Fruit fly (Drosophila melanogaster) whole organism, embryonic: ENCODE results near the gene CG7379.

ENCODE experiments used
- CG10147 ChIP-seq: fragments of 200-800 bp; sonication (Bioruptor generic); optimal IDR thresholded peaks from 2 replicates; lab custom pipeline; 2019; ENCODE audit warnings: missing biosample characterization, mild to moderate bottlenecking, missing genetic modification characterization, moderate library complexity
- CG10267 ChIP-seq: fragments of 200-800 bp; sonication (Bioruptor generic); optimal IDR thresholded peaks from 2 replicates; lab custom pipeline; 2018; ENCODE audit warnings: missing biosample characterization, mild to moderate bottlenecking, missing genetic modification characterization, moderate library complexity
- CG11504 ChIP-seq: fragments of 200-800 bp; sonication (Bioruptor generic); optimal IDR thresholded peaks from 3 replicates; lab custom pipeline; 2019; ENCODE audit warnings: missing biosample characterization, mild to moderate bottlenecking, missing genetic modification characterization, moderate library complexity
- CG13296 ChIP-seq: fragments of 200-800 bp; sonication (Bioruptor generic); optimal IDR thresholded peaks from 3 replicates; lab custom pipeline; 2018; ENCODE audit warnings: missing biosample characterization, mild to moderate bottlenecking, missing genetic modification characterization
- CG13424 ChIP-seq: fragments of 200-800 bp; sonication (Bioruptor generic); optimal IDR thresholded peaks from 2 replicates; lab custom pipeline; 2019; ENCODE audit warnings: missing biosample characterization, mild to moderate bottlenecking, missing genetic modification characterization, moderate library complexity
- CG14441 ChIP-seq: fragments of 200-800 bp; sonication (Bioruptor generic); IDR thresholded peaks from 2 replicates; pipeline ENCODE4 v1.3.6; 2022; ENCODE audit warnings: missing biosample characterization, missing genetic modification characterization
- CG15514 ChIP-seq: fragments of 200-800 bp; sonication (Bioruptor generic); optimal IDR thresholded peaks from 3 replicates; lab custom pipeline; 2017; ENCODE audit warnings: missing biosample characterization, missing genetic modification characterization, mild to moderate bottlenecking, moderate library complexity, missing genetic modification reagents
- CG15696 ChIP-seq: fragments of 200-800 bp; sonication (Bioruptor generic); optimal IDR thresholded peaks from 2 replicates; lab custom pipeline; 2019; ENCODE audit warnings: missing biosample characterization, mild to moderate bottlenecking, missing genetic modification characterization, moderate library complexity
- CG1603 ChIP-seq: fragments of 200-800 bp; sonication (Bioruptor generic); optimal IDR thresholded peaks from 2 replicates; lab custom pipeline; 2019; ENCODE audit warnings: missing biosample characterization, mild to moderate bottlenecking, missing genetic modification characterization, moderate library complexity
- CG17385 ChIP-seq: fragments of 200-800 bp; sonication (Bioruptor generic); optimal IDR thresholded peaks from 3 replicates; lab custom pipeline; 2018; ENCODE audit warnings: missing biosample characterization, mild to moderate bottlenecking, missing genetic modification characterization
- CG17829 ChIP-seq: fragments of 200-800 bp; optimal IDR thresholded peaks from 2 replicates; lab custom pipeline; 2019; ENCODE audit warnings: missing biosample characterization, mild to moderate bottlenecking, missing genetic modification characterization, moderate library complexity
- CG18619 ChIP-seq: fragments of 200-800 bp; sonication (Bioruptor generic); optimal IDR thresholded peaks from 3 replicates; lab custom pipeline; 2017; ENCODE audit warnings: missing biosample characterization, mild to moderate bottlenecking, missing genetic modification characterization
- CG2889 ChIP-seq: fragments of 200-800 bp; sonication (Bioruptor generic); IDR thresholded peaks from 3 replicates; pipeline ENCODE4 v1.3.6; 2022; ENCODE audit warnings: missing biosample characterization, missing genetic modification characterization
- CG33557 ChIP-seq: fragments of 200-800 bp; sonication (Bioruptor generic); optimal IDR thresholded peaks from 2 replicates; lab custom pipeline; 2019; ENCODE audit warnings: missing biosample characterization, mild to moderate bottlenecking, missing genetic modification characterization, moderate library complexity
- CG34376 ChIP-seq: fragments of 200-800 bp; sonication (Bioruptor generic); optimal IDR thresholded peaks from 2 replicates; lab custom pipeline; 2018; ENCODE audit warnings: missing biosample characterization, mild to moderate bottlenecking, missing genetic modification characterization
- CG4282 ChIP-seq: fragments of 200-800 bp; sonication (Bioruptor generic); optimal IDR thresholded peaks from 2 replicates; lab custom pipeline; 2016; ENCODE audit warnings: missing biosample characterization, missing genetic modification characterization
- CG4360 ChIP-seq: fragments of 200-800 bp; sonication (Bioruptor generic); IDR thresholded peaks from 2 replicates; pipeline ENCODE4 v1.3.6; 2022; ENCODE audit warnings: missing biosample characterization, missing genetic modification characterization
- CG4617 ChIP-seq: fragments of 200-800 bp; sonication (Bioruptor generic); optimal IDR thresholded peaks from 3 replicates; lab custom pipeline; 2016; ENCODE audit warnings: missing biosample characterization, missing genetic modification characterization, borderline replicate concordance
- CG9817 ChIP-seq: fragments of 200-800 bp; sonication (Bioruptor generic); optimal IDR thresholded peaks from 2 replicates; lab custom pipeline; 2018; ENCODE audit warnings: missing biosample characterization, mild to moderate bottlenecking, missing genetic modification characterization, moderate library complexity
- CoRest ChIP-seq: fragments of 200-800 bp; sonication (Bioruptor generic); optimal IDR thresholded peaks from 3 replicates; lab custom pipeline; 2018; ENCODE audit warnings: missing biosample characterization, mild to moderate bottlenecking, missing genetic modification characterization, moderate library complexity
- Dp ChIP-seq: fragments of 200-800 bp; sonication (Bioruptor generic); optimal IDR thresholded peaks from 2 replicates; lab custom pipeline; 2018; ENCODE audit warnings: missing biosample characterization, mild to moderate bottlenecking, missing genetic modification characterization, moderate library complexity
- E2f1 ChIP-seq: fragments of 200-800 bp; sonication (Bioruptor generic); IDR thresholded peaks from 2 replicates; pipeline ENCODE4 v1.3.6; 2022; ENCODE audit warnings: missing biosample characterization, missing genetic modification characterization
- E2f2 ChIP-seq: fragments of 200-800 bp; sonication (Bioruptor generic); IDR thresholded peaks from 2 replicates; pipeline ENCODE4 v1.3.6; 2022; ENCODE audit warnings: missing biosample characterization, missing genetic modification characterization
- Elba2 ChIP-seq: fragments of 200-800 bp; sonication (Bioruptor generic); optimal IDR thresholded peaks from 3 replicates; lab custom pipeline; 2016; ENCODE audit warnings: missing biosample characterization, missing genetic modification characterization
- H15 ChIP-seq: fragments of 200-800 bp; sonication (Bioruptor generic); IDR thresholded peaks from 3 replicates; pipeline ENCODE4 v1.3.6; 2022; ENCODE audit warnings: missing biosample characterization, missing genetic modification characterization
- HmgZ ChIP-seq: fragments of 200-800 bp; sonication (Bioruptor generic); optimal IDR thresholded peaks from 2 replicates; lab custom pipeline; 2018; ENCODE audit warnings: missing biosample characterization, mild to moderate bottlenecking, missing genetic modification characterization
- Lhr ChIP-seq: fragments of 200-800 bp; sonication (Bioruptor generic); optimal IDR thresholded peaks from 3 replicates; lab custom pipeline; 2017; ENCODE audit warnings: mild to moderate bottlenecking, missing biosample characterization, missing genetic modification reagents, missing genetic modification characterization
- MBD-R2 ChIP-seq: fragments of 200-800 bp; sonication (Bioruptor generic); IDR thresholded peaks from 2 replicates; pipeline ENCODE4 v1.3.6; 2022; ENCODE audit warnings: missing biosample characterization, missing genetic modification characterization
- MESR4 ChIP-seq: fragments of 200-800 bp; sonication (Bioruptor generic); optimal IDR thresholded peaks from 2 replicates; lab custom pipeline; 2018; ENCODE audit warnings: missing biosample characterization, mild to moderate bottlenecking, missing genetic modification characterization, moderate library complexity
- Myb ChIP-seq: fragments of 200-800 bp; sonication (Bioruptor generic); optimal IDR thresholded peaks from 2 replicates; lab custom pipeline; 2016; ENCODE audit warnings: missing biosample characterization, missing genetic modification characterization
- Scr ChIP-seq: fragments of 200-800 bp; sonication (Bioruptor generic); IDR thresholded peaks from 2 replicates; pipeline ENCODE4 v1.3.6; 2022; ENCODE audit warnings: missing biosample characterization, missing genetic modification characterization; ENCODE audit not compliant: partially characterized antibody
- Xbp1 ChIP-seq: fragments of 200-800 bp; sonication (Bioruptor generic); optimal IDR thresholded peaks from 3 replicates; lab custom pipeline; 2016; ENCODE audit warnings: missing biosample characterization, mild to moderate bottlenecking, missing genetic modification characterization
- bbx ChIP-seq: fragments of 200-800 bp; sonication (Bioruptor generic); IDR thresholded peaks from 2 replicates; pipeline ENCODE4 v1.3.6; 2022; ENCODE audit warnings: missing biosample characterization, missing genetic modification characterization; ENCODE audit not compliant: partially characterized antibody
- bcd ChIP-seq: fragments of 200-800 bp; sonication (Bioruptor generic); optimal IDR thresholded peaks from 2 replicates; lab custom pipeline; 2017; ENCODE audit warnings: missing biosample characterization, mild to moderate bottlenecking, missing genetic modification characterization
- cato ChIP-seq: fragments of 200-800 bp; sonication (Bioruptor generic); optimal IDR thresholded peaks from 2 replicates; lab custom pipeline; 2016; ENCODE audit warnings: missing biosample characterization, missing genetic modification characterization, borderline replicate concordance
- crp ChIP-seq, 2 experiments: fragments of 200-800 bp; sonication (Bioruptor generic); optimal IDR thresholded peaks; 2 replicates in 1 of 2; 3 replicates in 1 of 2; lab custom pipeline; 2017; ENCODE audit warnings: missing biosample characterization in 2 of 2, missing genetic modification characterization in 2 of 2, mild to moderate bottlenecking in 1 of 2, moderate library complexity in 1 of 2
- dimm ChIP-seq: fragments of 200-800 bp; sonication (Bioruptor generic); IDR thresholded peaks from 2 replicates; pipeline ENCODE4 v1.3.6; 2022; ENCODE audit warnings: missing biosample characterization, missing genetic modification characterization
- fd64A ChIP-seq: fragments of 200-800 bp; sonication (Bioruptor generic); optimal IDR thresholded peaks from 3 replicates; lab custom pipeline; 2018; ENCODE audit warnings: missing biosample characterization, mild to moderate bottlenecking, missing genetic modification characterization
- fru ChIP-seq: fragments of >200 bp; optimal IDR thresholded peaks from 2 replicates; lab custom pipeline; 2017
- mirr ChIP-seq: fragments of 200-800 bp; sonication (Bioruptor generic); optimal IDR thresholded peaks from 3 replicates; lab custom pipeline; 2018; ENCODE audit warnings: missing biosample characterization, mild to moderate bottlenecking, missing genetic modification characterization
- nerfin-2 ChIP-seq: fragments of 200-800 bp; sonication (Bioruptor generic); IDR thresholded peaks from 2 replicates; pipeline ENCODE4 v1.3.6; 2022; ENCODE audit warnings: missing biosample characterization, missing genetic modification characterization; ENCODE audit not compliant: partially characterized antibody
- pzg ChIP-seq: fragments of 200-800 bp; sonication (Bioruptor generic); optimal IDR thresholded peaks from 3 replicates; lab custom pipeline; 2018; ENCODE audit warnings: missing biosample characterization, mild to moderate bottlenecking, missing genetic modification characterization, moderate library complexity
- row ChIP-seq: fragments of 200-800 bp; sonication (Bioruptor generic); IDR thresholded peaks from 3 replicates; pipeline ENCODE4 v1.3.6; 2022; ENCODE audit warnings: missing biosample characterization, missing genetic modification characterization
- sd ChIP-seq: fragments of 200-800 bp; sonication (Bioruptor generic); optimal IDR thresholded peaks from 3 replicates; lab custom pipeline; 2018; ENCODE audit warnings: missing biosample characterization, mild to moderate bottlenecking, missing genetic modification characterization, moderate library complexity
- ssp ChIP-seq: fragments of 200-800 bp; sonication (Bioruptor generic); IDR thresholded peaks from 2 replicates; pipeline ENCODE4 v1.3.6; 2022; ENCODE audit warnings: missing biosample characterization, missing genetic modification characterization
- stwl ChIP-seq: fragments of 200-800 bp; sonication (Bioruptor generic); optimal IDR thresholded peaks from 3 replicates; lab custom pipeline; 2018; ENCODE audit warnings: missing biosample characterization, mild to moderate bottlenecking, missing genetic modification characterization, moderate library complexity
- sug ChIP-seq: fragments of 200-800 bp; optimal IDR thresholded peaks from 2 replicates; lab custom pipeline; 2019; ENCODE audit warnings: missing biosample characterization, mild to moderate bottlenecking, missing genetic modification characterization, moderate library complexity
- trem ChIP-seq: fragments of 200-800 bp; optimal IDR thresholded peaks from 3 replicates; lab custom pipeline; 2019; ENCODE audit warnings: missing biosample characterization, mild to moderate bottlenecking, missing genetic modification characterization, moderate library complexity
- twi ChIP-seq: fragments of 200-800 bp; optimal IDR thresholded peaks from 2 replicates; lab custom pipeline; 2019; ENCODE audit warnings: missing biosample characterization, mild to moderate bottlenecking, missing genetic modification characterization, moderate library complexity

The CG7379 gene

DNA sequence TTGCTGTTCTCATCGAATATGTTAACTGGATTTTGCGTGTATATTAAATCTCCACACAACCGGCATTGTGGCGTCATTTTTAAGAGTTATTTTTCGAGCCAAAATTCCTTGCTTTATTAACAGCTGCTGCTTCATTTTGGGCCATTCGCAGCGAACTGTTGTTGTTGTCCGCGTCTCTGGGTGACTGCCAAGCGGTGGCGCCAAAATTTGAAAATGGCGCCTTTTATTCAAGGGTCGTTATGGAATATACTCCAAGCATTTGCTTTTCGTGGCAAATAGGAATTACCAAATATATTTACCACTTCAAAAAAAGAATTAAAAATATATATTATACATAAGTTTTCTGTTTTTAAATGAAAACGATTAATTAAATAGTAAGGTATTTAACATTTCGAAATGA is 7.0 kb upstream of the CG7379 start, which contains the start of gene Nnk (continued):
- TF ChIP-seq CG15514 (GFP tag; lab: Kevin White, UChicago) (peak; percentile 56), sd (tag; lab: Kevin White, UChicago) (peak; percentile 85), CG4617 (GFP tag; lab: Kevin White, UChicago) (peak; percentile 56), MESR4 (GFP tag; lab: Kevin White, UChicago) (peak; percentile 23), twi (tag; lab: Kevin White, UChicago) (no peak), CoRest (peak; percentile 5), H15 (no peak), pzg (GFP tag; lab: Kevin White, UChicago) (peak; percentile 75), E2f1 (peak; percentile 66), stwl (peak; percentile 45), CG14441 (GFP tag; lab: Robert Waterston, UW) (no peak), Myb (GFP tag; lab: Kevin White, UChicago) (peak; percentile 48), CG2889 (GFP tag; lab: Robert Waterston, UW) (no peak), CG11504 (no peak), CG10267 (peak; percentile 30), row (GFP tag; lab: Robert Waterston, UW) (peak; percentile 24; the same call in 1 of the 3 replicates), CG17829 (tag; lab: Kevin White, UChicago) (peak; percentile 7), CG4360 (peak; percentile 55), CG1603 (peak; percentile 25)

DNA sequence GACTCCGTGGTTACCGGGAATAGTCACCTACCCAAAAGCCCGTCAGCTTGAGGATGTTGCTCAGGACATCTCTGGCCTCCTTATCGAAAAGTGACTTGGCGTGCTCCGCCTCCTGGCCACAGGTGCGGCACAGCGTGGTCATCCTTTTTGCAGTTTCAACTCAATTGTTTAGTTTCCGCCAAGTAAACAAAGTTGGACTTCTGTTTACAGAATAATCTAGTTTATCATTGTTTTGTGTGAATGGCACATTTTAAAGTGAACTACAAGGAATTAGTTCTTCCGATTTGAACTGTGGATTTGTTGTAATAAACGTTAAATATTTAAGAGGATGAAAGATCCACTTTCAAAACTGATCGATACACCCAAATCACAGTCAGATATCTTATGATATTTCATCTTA is 4.9 kb upstream of the CG7379 start, which contains the start of gene CG17806:
CG17806 (minus strand) TSS at position 236 of the 400 bp plus-strand sequence.
- TF ChIP-seq ssp (GFP tag; lab: Robert Waterston, UW) (no peak), CG18619 (no peak), mirr (peak; percentile 14), bcd (GFP tag; lab: Kevin White, UChicago) (no peak), CG10267 (peak; percentile 2), Elba2 (no peak), CG33557 (GFP tag; lab: Kevin White, UChicago) (peak; percentile 1), CG10147 (GFP tag; lab: Kevin White, UChicago) (peak; percentile 7), fd64A (GFP tag; lab: Kevin White, UChicago) (no peak), CG34376 (no peak), Lhr (peak; percentile 9), Xbp1 (no peak), CG13296 (peak; percentile 5), CoRest (peak; percentile 14), nerfin-2 (no peak), sug (tag; lab: Kevin White, UChicago) (peak; percentile 12), CG13424 (tag; lab: Kevin White, UChicago) (peak; percentile 27), bbx (GFP tag; lab: Robert Waterston, UW) (no peak), CG15514 (GFP tag; lab: Kevin White, UChicago) (peak; percentile 24), MESR4 (GFP tag; lab: Kevin White, UChicago) (peak; percentile 14), CG17385 (GFP tag; lab: Kevin White, UChicago) (peak; percentile 15), CG15696 (tag; lab: Kevin White, UChicago) (peak; percentile 1), Scr (GFP tag; lab: Robert Waterston, UW) (no peak), dimm (GFP tag; lab: Robert Waterston, UW) (no peak), row (GFP tag; lab: Robert Waterston, UW) (peak; percentile 62), CG9817 (tag; lab: Kevin White, UChicago) (no peak), MBD-R2 (GFP tag; lab: Robert Waterston, UW) (peak; percentile 64), Dp (peak; percentile 43), HmgZ (tag; lab: Kevin White, UChicago) (peak; percentile 25), CG4282 (GFP tag; lab: Kevin White, UChicago) (no peak), cato (GFP tag; lab: Kevin White, UChicago) (no peak), crp (GFP tag; optimal IDR thresholded peaks at IDR 0.05; lab: Kevin White, UChicago) (peak in 1 of 2 experiments; percentile 29), trem (tag; lab: Kevin White, UChicago) (peak; percentile 9), fru (lab: Kevin White, UChicago) (no peak), E2f2 (GFP tag; lab: Robert Waterston, UW) (peak; percentile 48)
